Fruit fly (Drosophila melanogaster): ENCODE measurements around the gene CG16719.

Gene CG16719

DNA sequence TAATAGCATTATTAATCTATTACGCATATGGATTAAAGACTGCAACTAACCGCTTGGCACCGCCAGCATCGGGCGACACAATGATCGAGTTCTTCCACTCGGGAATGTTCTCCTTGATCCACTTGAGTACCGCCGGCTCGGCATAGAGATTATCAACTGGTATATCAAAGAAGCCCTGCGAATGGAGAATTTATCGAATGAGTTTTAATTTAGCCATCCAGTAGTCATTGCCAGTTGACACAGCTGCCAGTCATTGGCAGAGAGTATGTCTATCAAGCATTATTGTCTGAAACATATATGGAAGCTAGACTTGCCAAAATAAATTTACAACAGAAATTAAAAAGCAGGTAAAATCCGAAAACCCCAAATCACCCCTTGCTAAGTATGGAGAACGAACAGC is at the start of gene CG16719:
Gene CG16719, plus strand, starts transcription at position 301 of the 400 bp plus-strand sequence.
- TF ChIP-seq CTCF (optimal IDR thresholded peaks at IDR 0.05) (no peak), CG8478 (optimal IDR thresholded peaks at IDR 0.05) (no peak)

DNA sequence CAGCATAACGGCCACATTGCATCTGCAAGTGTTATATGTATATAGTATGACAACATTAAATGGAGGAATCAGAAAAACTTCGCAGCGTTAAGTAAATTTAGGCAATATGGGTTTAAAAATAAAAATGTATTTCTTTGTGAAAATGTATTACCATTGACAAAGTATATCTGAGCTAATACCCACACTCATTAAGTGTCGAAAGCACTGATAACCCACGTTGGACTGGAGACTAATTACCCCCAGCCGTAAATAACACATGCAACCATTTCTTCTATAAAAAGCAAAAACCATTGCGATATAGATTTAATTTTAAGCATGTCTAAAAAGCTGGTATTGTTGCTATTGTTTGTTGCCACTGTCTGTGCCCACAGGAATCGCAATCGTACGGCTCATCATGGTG is 47.2 kb upstream of the CG16719 start, which contains the start of gene CG8329:
Gene CG8329, plus strand, starts transcription at position 301 of the 400 bp plus-strand sequence.
- TF ChIP-seq CG8478 (optimal IDR thresholded peaks at IDR 0.05): no peak
- TF ChIP-seq CTCF (optimal IDR thresholded peaks at IDR 0.05): no peak

DNA sequence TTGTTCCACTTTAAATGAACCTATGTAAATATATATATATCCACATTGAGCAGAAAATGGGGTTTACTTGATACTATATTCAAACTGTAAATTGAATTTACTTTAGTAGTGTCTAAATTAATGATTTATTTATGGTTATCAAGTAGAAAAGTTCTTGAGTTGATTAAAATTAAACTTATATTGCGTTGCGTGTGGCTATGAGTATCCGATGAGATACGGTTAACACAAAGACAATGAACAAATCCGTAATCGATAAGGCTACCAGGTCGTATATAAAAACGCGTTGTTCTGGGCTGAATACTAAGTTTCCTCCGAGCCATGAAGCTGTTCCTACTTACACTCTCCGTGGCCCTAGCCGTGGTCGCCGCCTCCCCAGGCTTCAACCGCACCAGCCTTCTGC is 46.0 kb upstream of the CG16719 start, which contains the start of gene CG18179:
Gene CG18179, plus strand, starts transcription at position 301 of the 400 bp plus-strand sequence.
- TF ChIP-seq CG8478 (optimal IDR thresholded peaks at IDR 0.05): no peak
- TF ChIP-seq CTCF (optimal IDR thresholded peaks at IDR 0.05): no peak

DNA sequence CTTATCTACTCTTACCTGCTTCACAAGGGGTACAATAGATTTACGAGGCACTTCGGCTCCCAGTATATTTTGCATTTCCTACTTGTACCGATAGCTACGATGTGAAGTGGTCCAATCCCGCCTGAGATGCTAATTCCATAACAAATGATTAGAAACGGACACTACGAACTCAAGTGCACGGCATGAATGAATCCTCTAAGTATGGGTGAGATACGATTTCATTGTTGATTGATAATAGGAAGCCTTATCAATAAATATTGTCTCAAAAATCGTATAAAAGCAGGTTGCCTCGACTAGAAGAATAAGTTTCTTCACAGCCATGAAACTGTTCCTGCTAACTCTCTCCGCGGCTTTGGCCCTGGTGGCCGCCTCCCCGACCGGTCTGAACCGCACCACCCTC is 44.3 kb upstream of the CG16719 start, which contains the start of gene CG18180:
Gene CG18180, plus strand, starts transcription at position 301 of the 400 bp plus-strand sequence.
- TF ChIP-seq CG8478 (optimal IDR thresholded peaks at IDR 0.05): no peak
- TF ChIP-seq CTCF (optimal IDR thresholded peaks at IDR 0.05): no peak

DNA sequence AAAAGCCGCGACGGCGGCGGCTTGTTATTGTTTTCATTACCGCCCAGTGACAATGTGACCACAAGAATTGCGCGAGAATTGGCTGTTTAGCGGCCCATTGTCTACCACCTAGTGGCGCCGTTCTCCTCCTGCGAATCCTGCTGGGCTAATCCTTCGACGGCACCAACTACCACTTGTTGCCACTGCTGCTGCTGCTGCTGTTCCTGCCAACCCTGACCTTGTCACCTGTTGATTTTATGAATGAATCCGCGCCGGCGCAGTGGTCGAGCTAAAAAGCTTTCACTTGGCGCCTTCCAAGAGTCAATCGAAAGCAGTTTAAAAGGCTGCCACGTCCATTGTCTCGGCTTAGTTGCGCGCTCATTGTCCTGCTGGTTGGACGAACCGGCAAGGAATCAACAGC is 41.2 kb upstream of the CG16719 start, which contains the start of gene CNMaR:
Gene CNMaR, plus strand, starts transcription at position 348 of the 400 bp plus-strand sequence.
- TF ChIP-seq CG8478 (optimal IDR thresholded peaks at IDR 0.05) (no peak), CTCF (optimal IDR thresholded peaks at IDR 0.05) (no peak)

DNA sequence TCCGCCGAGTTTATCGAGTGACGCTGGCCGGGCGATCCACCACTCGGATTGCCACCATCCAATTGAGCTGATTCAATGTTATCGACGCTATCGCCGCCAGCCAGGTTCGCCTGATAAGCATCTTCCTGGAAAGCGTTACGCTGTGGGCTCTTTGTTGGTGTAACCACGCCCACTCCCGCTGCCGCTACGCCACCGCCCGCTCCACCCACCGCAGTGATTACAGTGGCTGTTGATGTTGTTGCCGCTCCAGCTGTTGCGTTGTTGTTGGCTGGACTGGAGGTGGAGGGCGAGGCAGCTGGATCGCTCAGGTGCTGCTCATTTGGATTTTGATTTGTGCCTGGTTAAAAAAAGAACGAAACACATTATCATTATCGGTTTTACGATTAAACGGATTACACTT is 13.6 kb upstream of the CG16719 start:
- TF ChIP-seq CG8478 (optimal IDR thresholded peaks at IDR 0.05) (no peak), CTCF (optimal IDR thresholded peaks at IDR 0.05) (no peak)

DNA sequence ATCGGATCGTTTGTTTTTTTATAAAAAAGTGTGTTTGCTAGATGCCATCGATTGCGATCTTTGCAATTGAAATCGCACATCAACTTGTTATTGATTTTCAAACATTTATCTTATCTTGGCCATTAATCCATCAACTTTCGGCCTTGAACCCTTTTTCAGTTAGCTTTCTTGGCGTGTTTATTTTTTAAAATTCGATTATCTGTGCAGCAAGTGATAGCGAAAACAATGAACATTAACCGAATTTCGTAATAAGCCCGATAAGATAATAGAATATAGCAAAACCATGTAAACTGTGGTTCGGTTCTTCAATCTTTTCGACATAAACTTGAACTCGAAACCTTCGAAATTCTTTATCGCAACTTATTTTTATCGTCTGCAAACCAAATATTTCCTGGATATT is 10.7 kb upstream of the CG16719 start:
- no peak for TF ChIP-seq CTCF (optimal IDR thresholded peaks at IDR 0.05)
- TF ChIP-seq CG8478 (optimal IDR thresholded peaks at IDR 0.05): no peak

DNA sequence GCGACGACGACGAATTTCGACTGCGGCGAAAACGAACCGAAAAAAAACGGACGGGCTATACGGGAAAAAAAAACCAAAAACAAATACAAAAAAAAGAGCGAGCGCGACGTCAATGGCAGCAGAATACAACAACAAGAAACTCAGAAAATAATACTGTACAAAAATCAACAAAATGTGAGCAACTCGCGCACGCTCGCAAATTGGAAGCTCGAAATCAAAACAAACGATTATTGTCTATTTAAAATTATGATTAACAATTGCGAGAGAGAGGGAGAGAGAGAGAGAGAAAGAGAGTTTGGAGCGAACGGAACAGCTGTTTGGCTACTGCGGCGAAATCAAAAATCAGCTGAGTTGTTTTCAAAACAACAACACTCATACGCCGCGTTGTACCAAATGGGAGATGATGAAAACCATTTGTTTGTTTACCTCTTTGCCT is 9.4 kb upstream of the CG16719 start:
- TF ChIP-seq CTCF (optimal IDR thresholded peaks at IDR 0.05): no peak
- no peak for TF ChIP-seq CG8478 (optimal IDR thresholded peaks at IDR 0.05)

DNA sequence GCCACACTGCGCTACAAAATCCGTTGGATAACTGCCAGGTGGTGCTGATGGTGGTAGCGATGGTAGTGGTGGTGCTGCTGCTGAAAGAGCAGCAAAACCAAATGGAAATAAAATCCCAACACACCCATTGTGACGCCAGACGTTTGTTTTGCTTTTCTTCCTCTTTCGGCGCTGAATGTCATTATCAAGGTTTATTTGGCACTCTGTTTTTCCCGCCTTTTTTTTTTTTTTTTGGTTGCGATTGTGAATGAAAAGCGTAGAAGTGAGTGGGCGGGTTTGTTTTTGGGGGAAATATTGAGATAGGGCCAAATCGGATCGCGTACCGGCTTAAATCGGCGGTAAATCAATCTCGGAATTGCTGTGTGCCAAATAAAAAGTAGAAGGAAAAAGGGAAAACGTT is 7.7 kb upstream of the CG16719 start:
- TF ChIP-seq CG8478 (optimal IDR thresholded peaks at IDR 0.05) (no peak), CTCF (optimal IDR thresholded peaks at IDR 0.05) (no peak)

DNA sequence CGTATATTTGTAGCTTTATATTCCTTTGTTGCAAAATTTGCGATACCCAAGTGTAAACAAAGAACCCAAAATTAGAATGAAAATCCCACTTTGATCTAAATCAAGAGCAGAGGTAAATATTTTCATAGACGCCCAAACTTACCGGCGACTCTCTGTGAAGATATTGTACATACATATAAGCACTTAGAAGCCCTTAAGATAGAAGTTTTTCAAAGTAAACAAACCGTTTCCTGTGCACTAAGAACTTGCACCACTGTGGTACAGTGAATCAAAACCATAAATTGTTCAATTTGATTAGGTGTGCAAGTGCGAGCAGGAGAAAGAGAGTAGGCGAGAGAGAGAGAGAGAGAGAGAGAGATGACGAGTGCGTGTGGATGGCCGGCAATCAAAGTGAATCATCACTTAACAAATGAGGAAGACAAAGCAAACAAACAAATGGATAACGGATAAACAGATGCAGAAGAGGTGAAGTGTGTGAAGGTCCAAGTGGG is 6.9 kb upstream of the CG16719 start:
- no peak for TF ChIP-seq CTCF (optimal IDR thresholded peaks at IDR 0.05)
- TF ChIP-seq CG8478 (optimal IDR thresholded peaks at IDR 0.05): no peak

DNA sequence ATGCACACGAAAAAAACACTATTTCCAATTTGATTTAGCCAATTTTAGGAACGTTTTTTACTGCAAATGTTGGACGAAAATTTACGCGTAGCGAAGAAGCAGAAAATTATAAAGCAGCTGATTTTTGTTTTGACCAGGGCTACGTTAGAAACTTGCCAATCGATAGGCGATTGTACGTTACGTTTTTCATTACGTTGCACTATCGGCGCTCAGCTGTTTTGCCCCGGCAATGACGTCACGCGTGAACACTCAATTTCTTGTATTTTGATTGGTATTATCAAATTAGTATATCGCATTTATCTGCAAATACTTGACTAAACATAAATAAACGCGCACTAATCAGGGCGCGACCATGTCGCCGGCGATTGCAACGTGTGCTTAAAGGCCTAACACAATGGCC is 6.0 kb upstream of the CG16719 start, which contains the start of the genes fry and CG16717:
Gene fry, minus strand, starts transcription at position 110 of the 400 bp plus-strand sequence.
Gene CG16717, plus strand, starts transcription at position 208 of the 400 bp plus-strand sequence.
- TF ChIP-seq CTCF (optimal IDR thresholded peaks at IDR 0.05) (no peak), CG8478 (optimal IDR thresholded peaks at IDR 0.05) (no peak)

DNA sequence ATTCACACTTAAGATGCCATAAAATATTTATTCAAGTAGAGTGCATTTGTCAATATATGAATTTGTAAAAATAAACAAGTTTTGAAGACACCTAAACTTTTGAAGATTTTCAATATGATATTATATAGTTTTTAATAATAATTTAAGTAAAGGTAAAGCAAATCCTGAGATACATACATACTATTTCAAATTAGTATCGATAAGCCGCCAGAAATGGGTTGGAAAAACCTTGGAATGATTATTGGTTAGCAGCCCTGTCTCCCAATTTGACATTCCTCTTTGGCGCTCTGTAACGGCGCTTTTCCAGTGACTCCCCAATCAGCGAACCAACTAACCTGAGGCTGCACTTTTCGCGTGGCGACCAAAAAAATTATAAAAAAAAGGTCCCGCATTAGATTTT is 4.0 kb upstream of the CG16719 start, which contains the start of gene alphaTub67C:
Gene alphaTub67C, plus strand, starts transcription at position 301 of the 400 bp plus-strand sequence.
- TF ChIP-seq CTCF (optimal IDR thresholded peaks at IDR 0.05): no peak
- no peak for TF ChIP-seq CG8478 (optimal IDR thresholded peaks at IDR 0.05)

DNA sequence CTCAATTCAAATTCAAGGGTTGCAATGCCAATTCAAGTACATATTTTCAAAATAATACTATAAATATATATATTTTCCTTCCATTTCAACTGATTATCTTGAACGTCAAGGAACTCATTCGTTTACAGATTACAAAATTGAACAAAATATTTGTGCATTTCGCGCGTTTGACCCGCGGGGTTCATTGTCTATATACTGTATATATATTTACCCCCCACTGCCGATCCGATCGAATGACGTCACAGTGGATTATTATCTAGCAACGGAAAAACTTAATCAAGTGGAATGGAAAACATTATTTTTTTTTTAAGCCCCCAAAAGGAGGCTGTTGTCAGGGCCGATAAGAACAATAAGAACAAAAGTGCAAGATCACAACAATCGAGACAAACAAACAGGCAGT is 2.6 kb downstream of the CG16719 start:
- TF ChIP-seq CG8478 (optimal IDR thresholded peaks at IDR 0.05) (no peak), CTCF (optimal IDR thresholded peaks at IDR 0.05) (no peak)

DNA sequence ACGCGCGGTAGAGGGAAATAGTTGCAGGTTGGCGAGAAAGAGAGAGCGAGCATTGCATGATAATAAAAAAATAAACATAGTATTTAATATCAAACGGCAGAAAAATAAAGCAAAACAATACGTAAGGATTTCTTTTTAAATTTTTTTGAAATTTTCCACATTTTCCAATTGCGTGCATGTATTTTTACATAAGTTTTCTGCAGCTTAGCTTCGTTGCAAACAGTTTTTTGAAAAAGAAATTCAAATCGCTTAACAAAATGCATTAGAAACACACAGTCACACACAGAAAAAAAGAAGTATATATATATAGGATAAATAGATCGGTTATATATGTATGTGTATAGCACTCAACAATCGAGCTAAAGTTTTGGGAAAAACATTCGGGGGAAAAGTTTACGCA is 3.7 kb downstream of the CG16719 start:
- TF ChIP-seq CG8478 (optimal IDR thresholded peaks at IDR 0.05) (no peak), CTCF (optimal IDR thresholded peaks at IDR 0.05) (no peak)

DNA sequence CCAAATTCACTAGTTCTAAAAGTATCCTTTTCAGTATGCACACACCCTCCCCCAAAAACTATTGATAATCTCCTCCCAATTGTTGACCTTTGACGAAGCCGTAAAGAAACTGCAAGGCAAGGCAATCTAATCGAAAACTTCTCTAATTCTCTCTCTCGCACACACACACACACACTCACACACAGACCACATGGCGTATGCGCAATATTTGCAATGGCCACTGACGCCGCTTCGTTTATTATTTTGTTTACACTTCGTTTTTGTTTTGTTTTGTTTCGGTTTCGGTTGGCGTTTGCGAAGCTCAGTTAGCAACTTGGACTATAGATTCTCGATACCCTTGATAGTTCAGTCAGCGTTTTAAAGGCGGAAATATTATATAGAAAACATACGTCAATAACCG is 4.8 kb downstream of the CG16719 start:
- TF ChIP-seq CTCF (optimal IDR thresholded peaks at IDR 0.05): no peak
- TF ChIP-seq CG8478 (optimal IDR thresholded peaks at IDR 0.05): no peak

DNA sequence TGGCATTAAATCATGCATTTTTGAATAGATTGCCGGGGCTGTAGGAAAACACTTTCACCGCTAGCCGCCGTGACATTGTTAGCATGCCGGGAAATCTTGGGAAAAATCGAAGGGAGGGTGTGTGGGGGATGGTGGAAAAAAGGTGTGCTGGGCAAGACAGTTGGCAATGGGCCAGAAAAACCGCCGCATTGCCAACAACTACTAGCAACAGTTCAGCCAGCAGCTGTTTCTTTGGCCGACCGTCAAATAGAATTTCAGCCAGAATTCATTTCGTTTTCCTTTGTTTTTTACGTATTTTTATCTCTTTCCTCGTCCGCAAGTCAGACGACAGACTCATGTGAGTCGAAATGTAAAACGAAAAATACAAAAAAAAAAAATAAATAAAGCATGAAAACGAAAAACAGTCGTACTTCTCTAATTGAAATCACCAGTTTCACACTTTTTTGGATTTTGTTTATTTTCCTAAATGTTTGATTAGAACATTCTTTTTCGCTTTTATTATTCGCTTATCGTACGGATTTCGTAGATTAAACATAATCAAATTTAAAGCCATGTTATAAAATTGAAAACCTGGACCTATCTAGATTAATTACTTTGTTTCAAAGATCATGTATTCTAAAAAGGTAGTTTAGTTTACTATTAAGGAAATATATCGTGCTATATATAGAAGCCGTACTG is 6.0 kb downstream of the CG16719 start:
- no peak for TF ChIP-seq CG8478 (optimal IDR thresholded peaks at IDR 0.05)
- TF ChIP-seq CTCF (optimal IDR thresholded peaks at IDR 0.05): no peak
